Worm (Caenorhabditis elegans): Measurements from ENCODE around the gene T25G12.6.

DNA sequence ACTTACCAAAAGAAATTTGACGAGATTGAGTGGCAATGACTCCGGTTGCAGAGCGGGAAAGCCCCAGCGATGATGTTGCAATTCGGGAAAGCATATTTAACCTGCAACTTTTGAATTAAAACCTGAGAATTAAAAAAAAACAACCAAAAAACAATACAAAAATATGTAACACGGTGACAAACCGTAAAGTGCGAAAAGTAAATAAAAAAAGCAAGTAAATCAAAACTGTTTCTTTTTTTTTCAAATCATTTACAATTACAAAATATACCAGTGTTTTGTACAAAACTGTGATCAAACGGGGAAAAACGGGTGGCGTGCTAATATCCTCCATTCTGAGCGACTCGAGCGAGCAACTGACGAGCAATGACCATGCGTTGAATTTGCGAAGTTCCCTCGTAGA lies 15.2 kb downstream of the T25G12.6 start, which contains the start of gene acdh-10:
- TF ChIP-seq mep-1 (tag; optimal IDR thresholded peaks at IDR 0.05) (no peak), elt-3 (tag; optimal IDR thresholded peaks at IDR 0.05) (no peak), lin-13 (tag; optimal IDR thresholded peaks at IDR 0.05) (no peak), snpc-4 (tag; optimal IDR thresholded peaks at IDR 0.05) (no peak), nhr-12 (tag; optimal IDR thresholded peaks at IDR 0.05) (no peak), unc-120 (tag; optimal IDR thresholded peaks at IDR 0.05; ENCODE audit: poor library complexity, severe bottlenecking) (no peak), elt-1 (tag; optimal IDR thresholded peaks at IDR 0.05; ENCODE audit: borderline replicate concordance, insufficient read depth) (no peak), lsy-2 (tag; optimal IDR thresholded peaks at IDR 0.05) (no peak), M03D4.4 (tag; optimal IDR thresholded peaks at IDR 0.05) (no peak), pha-4 (tag; optimal IDR thresholded peaks at IDR 0.05) (no peak), nhr-76 (tag; optimal IDR thresholded peaks at IDR 0.05) (no peak)
